Fruit fly (Drosophila melanogaster) whole organism, embryonic: Measurements from ENCODE around the gene CG13315.
A peak's percentile ranks its signal among the peaks of the same experiment; 100 is the strongest.

Experiments
- Atf6 ChIP-seq: fragments of 200-800 bp; sonication (Bioruptor generic); IDR thresholded peaks from 2 replicates; pipeline ENCODE4 v1.3.6; 2022; ENCODE audit warnings: missing biosample characterization, missing genetic modification characterization
- Blimp-1 ChIP-seq: fragments of 200-800 bp; sonication (Bioruptor generic); optimal IDR thresholded peaks from 3 replicates; lab custom pipeline; 2018; ENCODE audit warnings: missing biosample characterization, missing genetic modification characterization, mild to moderate bottlenecking, moderate library complexity, missing genetic modification reagents
- CG10274 ChIP-seq: fragments of 200-800 bp; sonication (Bioruptor generic); optimal IDR thresholded peaks from 3 replicates; lab custom pipeline; 2017; ENCODE audit warnings: missing biosample characterization, mild to moderate bottlenecking, missing genetic modification characterization
- CG11504 ChIP-seq: fragments of 200-800 bp; sonication (Bioruptor generic); optimal IDR thresholded peaks from 3 replicates; lab custom pipeline; 2019; ENCODE audit warnings: missing biosample characterization, mild to moderate bottlenecking, missing genetic modification characterization, moderate library complexity
- CG12299 ChIP-seq: fragments of 200-800 bp; sonication (Bioruptor generic); optimal IDR thresholded peaks from 2 replicates; lab custom pipeline; 2018; ENCODE audit warnings: missing biosample characterization, mild to moderate bottlenecking, missing genetic modification characterization
- CG12659 ChIP-seq: fragments of 200-800 bp; sonication (Bioruptor generic); optimal IDR thresholded peaks from 3 replicates; lab custom pipeline; 2017; ENCODE audit warnings: mild to moderate bottlenecking, missing biosample characterization, missing genetic modification reagents, missing genetic modification characterization
- CG14014 ChIP-seq: fragments of 200-800 bp; sonication (Bioruptor generic); IDR thresholded peaks from 2 replicates; pipeline ENCODE4 v1.3.6; 2022; ENCODE audit warnings: missing biosample characterization, missing genetic modification characterization
- CG14667 ChIP-seq: fragments of 200-800 bp; sonication (Bioruptor generic); IDR thresholded peaks from 2 replicates; pipeline ENCODE4 v1.3.6; 2022; ENCODE audit warnings: missing biosample characterization, missing genetic modification characterization
- CG14710 ChIP-seq: fragments of 200-800 bp; sonication (Bioruptor generic); optimal IDR thresholded peaks from 3 replicates; lab custom pipeline; 2019; ENCODE audit warnings: missing biosample characterization, mild to moderate bottlenecking, missing genetic modification characterization, moderate library complexity
- CG14860 ChIP-seq: fragments of 200-800 bp; sonication (Bioruptor generic); IDR thresholded peaks from 3 replicates; pipeline ENCODE4 v1.3.6; 2022; ENCODE audit warnings: missing biosample characterization, missing genetic modification characterization; ENCODE audit not compliant: partially characterized antibody
- CG1647 ChIP-seq: fragments of 200-800 bp; sonication (Bioruptor generic); optimal IDR thresholded peaks from 3 replicates; lab custom pipeline; 2016; ENCODE audit warnings: missing biosample characterization, missing genetic modification characterization
- CG17361 ChIP-seq: fragments of 200-800 bp; sonication (Bioruptor generic); IDR thresholded peaks from 3 replicates; pipeline ENCODE4 v1.3.6; 2022; ENCODE audit warnings: missing biosample characterization, missing genetic modification characterization
- CG1832 ChIP-seq: fragments of 200-800 bp; sonication (Bioruptor generic); optimal IDR thresholded peaks from 2 replicates; lab custom pipeline; 2017; ENCODE audit warnings: missing biosample characterization, mild to moderate bottlenecking, missing genetic modification characterization, inconsistent platforms
- CG18619 ChIP-seq: fragments of 200-800 bp; sonication (Bioruptor generic); optimal IDR thresholded peaks from 3 replicates; lab custom pipeline; 2017; ENCODE audit warnings: missing biosample characterization, mild to moderate bottlenecking, missing genetic modification characterization
- CG2116 ChIP-seq: fragments of 200-800 bp; sonication (Bioruptor generic); optimal IDR thresholded peaks from 3 replicates; lab custom pipeline; 2018; ENCODE audit warnings: missing biosample characterization, mild to moderate bottlenecking, missing genetic modification characterization
- CG2199 ChIP-seq: fragments of 200-800 bp; sonication (Bioruptor generic); IDR thresholded peaks from 3 replicates; pipeline ENCODE4 v1.3.6; 2022; ENCODE audit warnings: missing biosample characterization, missing genetic modification characterization
- CG30403 ChIP-seq: fragments of 200-800 bp; sonication (Bioruptor generic); optimal IDR thresholded peaks from 3 replicates; lab custom pipeline; 2016; ENCODE audit warnings: missing biosample characterization, missing genetic modification characterization
- CG3065 ChIP-seq: fragments of 200-800 bp; sonication (Bioruptor generic); optimal IDR thresholded peaks from 2 replicates; lab custom pipeline; 2016; ENCODE audit warnings: missing biosample characterization, missing genetic modification characterization
- CG31388 ChIP-seq: fragments of 200-800 bp; sonication (Bioruptor generic); optimal IDR thresholded peaks from 2 replicates; lab custom pipeline; 2016; ENCODE audit warnings: missing biosample characterization, missing genetic modification characterization
- CG4424 ChIP-seq: fragments of 200-800 bp; sonication (Bioruptor generic); optimal IDR thresholded peaks from 3 replicates; lab custom pipeline; 2016; ENCODE audit warnings: missing biosample characterization, missing genetic modification characterization
- CG6791 ChIP-seq: fragments of 200-800 bp; sonication (Bioruptor generic); IDR thresholded peaks from 3 replicates; pipeline ENCODE4 v1.3.6; 2022; ENCODE audit warnings: missing biosample characterization, missing genetic modification characterization; ENCODE audit not compliant: partially characterized antibody
- CG8089 ChIP-seq: fragments of 200-800 bp; sonication (Bioruptor generic); optimal IDR thresholded peaks from 3 replicates; lab custom pipeline; 2016; ENCODE audit warnings: missing biosample characterization, missing genetic modification characterization
- CG9437 ChIP-seq: fragments of 200-800 bp; sonication (Bioruptor generic); optimal IDR thresholded peaks from 2 replicates; lab custom pipeline; 2018; ENCODE audit warnings: missing biosample characterization, mild to moderate bottlenecking, missing genetic modification characterization
- Dfd ChIP-seq, 2 experiments: fragments of >200 bp; optimal IDR thresholded peaks; 2 replicates each; lab custom pipeline; 2017; ENCODE audit warnings: missing biosample characterization in 2 of 2, missing genetic modification characterization in 2 of 2
- Dp ChIP-seq: fragments of 200-800 bp; sonication (Bioruptor generic); optimal IDR thresholded peaks from 2 replicates; lab custom pipeline; 2018; ENCODE audit warnings: missing biosample characterization, mild to moderate bottlenecking, missing genetic modification characterization, moderate library complexity
- Fer2 ChIP-seq: fragments of 200-800 bp; sonication (Bioruptor generic); optimal IDR thresholded peaks from 2 replicates; lab custom pipeline; 2018; ENCODE audit warnings: missing biosample characterization, mild to moderate bottlenecking, missing genetic modification characterization, moderate library complexity
- HLH4C ChIP-seq: fragments of 200-800 bp; sonication (Bioruptor generic); IDR thresholded peaks from 3 replicates; pipeline ENCODE4 v1.3.6; 2022; ENCODE audit warnings: missing biosample characterization, missing genetic modification characterization; ENCODE audit not compliant: partially characterized antibody
- Hmr ChIP-seq: fragments of 200-800 bp; sonication (Bioruptor generic); optimal IDR thresholded peaks from 3 replicates; lab custom pipeline; 2017; ENCODE audit warnings: mild to moderate bottlenecking, missing biosample characterization, missing genetic modification reagents, missing genetic modification characterization
- Lhr ChIP-seq: fragments of 200-800 bp; sonication (Bioruptor generic); optimal IDR thresholded peaks from 3 replicates; lab custom pipeline; 2017; ENCODE audit warnings: mild to moderate bottlenecking, missing biosample characterization, missing genetic modification reagents, missing genetic modification characterization
- Pdp1 ChIP-seq, 2 experiments: fragments of 200-800 bp; sonication (Bioruptor generic); optimal IDR thresholded peaks; 3 replicates each; lab custom pipeline; 2016; ENCODE audit warnings: missing biosample characterization in 2 of 2, missing genetic modification characterization in 2 of 2, mild to moderate bottlenecking in 1 of 2, moderate library complexity in 1 of 2
- Rfx ChIP-seq: fragments of 200-800 bp; sonication (Bioruptor generic); IDR thresholded peaks from 2 replicates; pipeline ENCODE4 v1.3.6; 2022; ENCODE audit warnings: missing biosample characterization, missing genetic modification characterization
- Ssrp ChIP-seq: fragments of 200-800 bp; sonication (Bioruptor generic); optimal IDR thresholded peaks from 2 replicates; lab custom pipeline; 2018; ENCODE audit warnings: missing biosample characterization, mild to moderate bottlenecking, missing genetic modification characterization, moderate library complexity
- Vsx1 ChIP-seq: fragments of 200-800 bp; sonication (Bioruptor generic); optimal IDR thresholded peaks from 2 replicates; lab custom pipeline; 2017; ENCODE audit warnings: missing biosample characterization, mild to moderate bottlenecking, missing genetic modification characterization, missing genetic modification reagents
- ash1 ChIP-seq: fragments of 200-800 bp; sonication (Bioruptor generic); optimal IDR thresholded peaks from 2 replicates; lab custom pipeline; 2018; ENCODE audit warnings: missing biosample characterization, mild to moderate bottlenecking, missing genetic modification characterization
- bcd ChIP-seq: fragments of 200-800 bp; sonication (Bioruptor generic); optimal IDR thresholded peaks from 2 replicates; lab custom pipeline; 2017; ENCODE audit warnings: missing biosample characterization, mild to moderate bottlenecking, missing genetic modification characterization
- dpn ChIP-seq, 2 experiments: fragments of 200-800 bp; sonication (Bioruptor generic); optimal IDR thresholded peaks; 3 replicates each; lab custom pipeline; 2016; ENCODE audit warnings: missing biosample characterization in 2 of 2, missing genetic modification characterization in 2 of 2
- fd3F ChIP-seq: fragments of 200-800 bp; sonication (Bioruptor generic); optimal IDR thresholded peaks from 2 replicates; lab custom pipeline; 2018; ENCODE audit warnings: missing biosample characterization, mild to moderate bottlenecking, missing genetic modification characterization, moderate library complexity
- gcm2 ChIP-seq: fragments of 200-800 bp; sonication (Bioruptor generic); optimal IDR thresholded peaks from 2 replicates; lab custom pipeline; 2016; ENCODE audit warnings: missing biosample characterization, missing genetic modification characterization
- gsb ChIP-seq: fragments of 200-800 bp; sonication (Bioruptor generic); IDR thresholded peaks from 2 replicates; pipeline ENCODE4 v1.3.6; 2022; ENCODE audit warnings: missing biosample characterization, missing genetic modification characterization
- jumu ChIP-seq: fragments of 200-800 bp; sonication (Bioruptor generic); optimal IDR thresholded peaks from 3 replicates; lab custom pipeline; 2016; ENCODE audit warnings: missing biosample characterization, missing genetic modification characterization
- ken ChIP-seq: fragments of 200-800 bp; sonication (Bioruptor generic); IDR thresholded peaks from 3 replicates; pipeline ENCODE4 v1.3.6; 2022; ENCODE audit warnings: missing biosample characterization, missing genetic modification characterization
- nerfin-1 ChIP-seq: fragments of 200-800 bp; sonication (Bioruptor generic); optimal IDR thresholded peaks from 3 replicates; lab custom pipeline; 2019; ENCODE audit warnings: missing biosample characterization, mild to moderate bottlenecking, missing genetic modification characterization, moderate library complexity
- nerfin-2 ChIP-seq: fragments of 200-800 bp; sonication (Bioruptor generic); IDR thresholded peaks from 2 replicates; pipeline ENCODE4 v1.3.6; 2022; ENCODE audit warnings: missing biosample characterization, missing genetic modification characterization; ENCODE audit not compliant: partially characterized antibody
- peb ChIP-seq: fragments of 200-800 bp; sonication (Bioruptor generic); IDR thresholded peaks from 2 replicates; pipeline ENCODE4 v1.3.6; 2022; ENCODE audit warnings: missing biosample characterization, missing genetic modification characterization
- pzg ChIP-seq: fragments of 200-800 bp; sonication (Bioruptor generic); optimal IDR thresholded peaks from 3 replicates; lab custom pipeline; 2018; ENCODE audit warnings: missing biosample characterization, mild to moderate bottlenecking, missing genetic modification characterization, moderate library complexity
- slbo ChIP-seq: fragments of 200-800 bp; sonication (Bioruptor generic); IDR thresholded peaks from 2 replicates; pipeline ENCODE4 v1.3.6; 2022; ENCODE audit warnings: missing biosample characterization, missing genetic modification characterization
- sob ChIP-seq: fragments of 200-800 bp; sonication (Bioruptor generic); IDR thresholded peaks from 2 replicates; pipeline ENCODE4 v1.3.6; 2022; ENCODE audit warnings: missing biosample characterization, missing genetic modification characterization
- tap ChIP-seq: fragments of 200-800 bp; optimal IDR thresholded peaks from 3 replicates; lab custom pipeline; 2019; ENCODE audit warnings: missing biosample characterization, mild to moderate bottlenecking, missing genetic modification characterization, moderate library complexity
- yki ChIP-seq: fragments of >200 bp; optimal IDR thresholded peaks from 3 replicates; lab custom pipeline; 2018
- zfh1 ChIP-seq: fragments of 200-800 bp; sonication (Bioruptor generic); IDR thresholded peaks from 3 replicates; pipeline ENCODE4 v1.3.6; 2022; ENCODE audit warnings: missing biosample characterization, missing genetic modification characterization

CG13315 gene

dm6 chr3L:9134349-9134748 is 37.7 kb downstream of the CG13315 start, which contains the start of the genes bol and Dhpr (continued):
- TF ChIP-seq CG3065: no peak
- peak; percentile 83 for TF ChIP-seq CG9437 (GFP tag; lab: Kevin White, UChicago)
- 0 out of 3 replicates have a peak, but pooled peaks have one; percentile 27 for TF ChIP-seq HLH4C
- 0 out of 3 replicates have a peak, but pooled peaks have one; percentile 40 for TF ChIP-seq CG2199
- no peak for TF ChIP-seq CG1647 (GFP tag; lab: Kevin White, UChicago)
- peak; percentile 3 for TF ChIP-seq bcd
- no peak for TF ChIP-seq CG17361 (GFP tag; lab: Robert Waterston, UW)
- no peak for TF ChIP-seq fd3F (GFP tag; lab: Kevin White, UChicago)
- TF ChIP-seq Lhr (GFP tag; lab: Kevin White, UChicago): peak; percentile 51
- peak; percentile 45 for TF ChIP-seq Hmr (GFP tag; lab: Kevin White, UChicago)
- peak; percentile 2 for TF ChIP-seq nerfin-1 (tag; lab: Kevin White, UChicago)
- no peak for TF ChIP-seq yki (lab: Kevin White, UChicago)
- peak; percentile 36; the same call in 2 of the 3 replicates for TF ChIP-seq ken (GFP tag; lab: Robert Waterston, UW)
- TF ChIP-seq slbo (GFP tag; lab: Robert Waterston, UW): no peak
- peak; percentile 94 for TF ChIP-seq pzg
- no peak for TF ChIP-seq peb (GFP tag; lab: Robert Waterston, UW)
- TF ChIP-seq CG11504 (tag; lab: Kevin White, UChicago): peak; percentile 38
- 0 out of 2 replicates have a peak, but pooled peaks have one; percentile 6 for TF ChIP-seq CG14014 (GFP tag; lab: Robert Waterston, UW)
- TF ChIP-seq CG10274: no peak
- no peak for TF ChIP-seq Ssrp
- peak; percentile 57; the same call in 1 of the 2 replicates for TF ChIP-seq Rfx
- 0 out of 3 replicates have a peak, but pooled peaks have one; percentile 52 for TF ChIP-seq CG6791 (GFP tag; lab: Robert Waterston, UW)
- TF ChIP-seq CG12299 (tag; lab: Kevin White, UChicago): peak; percentile 31
- TF ChIP-seq gcm2 (GFP tag; lab: Kevin White, UChicago): no peak
- no peak for TF ChIP-seq CG31388 (GFP tag; lab: Kevin White, UChicago)
- TF ChIP-seq CG4424: no peak
- peak; percentile 35; the same call in 1 of the 2 replicates for TF ChIP-seq Atf6 (GFP tag; lab: Robert Waterston, UW)
- TF ChIP-seq CG18619 (GFP tag; lab: Kevin White, UChicago): no peak
- TF ChIP-seq Dfd (GFP tag; optimal IDR thresholded peaks at IDR 0.05; lab: Kevin White, UChicago): no peak
- peak; percentile 44; the same call in 1 of the 2 replicates for TF ChIP-seq sob (GFP tag; lab: Robert Waterston, UW)
- no peak for TF ChIP-seq CG14667 (GFP tag; lab: Robert Waterston, UW)
- no peak for TF ChIP-seq jumu (GFP tag; lab: Kevin White, UChicago)
- TF ChIP-seq zfh1 (GFP tag; lab: Robert Waterston, UW): peak; percentile 4; the same call in 1 of the 3 replicates
- TF ChIP-seq CG30403 (GFP tag; lab: Kevin White, UChicago): peak; percentile 7
- TF ChIP-seq Dp: peak; percentile 62
- TF ChIP-seq tap (tag; lab: Kevin White, UChicago): no peak
- no peak for TF ChIP-seq Vsx1 (GFP tag; lab: Kevin White, UChicago)
- TF ChIP-seq CG8089 (GFP tag; lab: Kevin White, UChicago): no peak
- peak in 1 of 2 experiments; percentile 44 for TF ChIP-seq Pdp1 (GFP tag; optimal IDR thresholded peaks at IDR 0.05; lab: Kevin White, UChicago)
- TF ChIP-seq CG2116 (GFP tag; lab: Kevin White, UChicago): peak; percentile 15
- TF ChIP-seq Fer2 (tag; lab: Kevin White, UChicago): no peak
- TF ChIP-seq CG14710 (tag; lab: Kevin White, UChicago): peak; percentile 44
- TF ChIP-seq Blimp-1 (GFP tag; lab: Kevin White, UChicago): peak; percentile 66
- no peak for TF ChIP-seq ash1
- peak in 1 of 2 experiments; percentile 3 for TF ChIP-seq dpn (GFP tag; optimal IDR thresholded peaks at IDR 0.05; lab: Kevin White, UChicago)
- TF ChIP-seq CG12659 (GFP tag; lab: Kevin White, UChicago): peak; percentile 85
- TF ChIP-seq gsb (GFP tag; lab: Robert Waterston, UW): no peak
- no peak for TF ChIP-seq nerfin-2 (GFP tag; lab: Robert Waterston, UW)
- TF ChIP-seq CG1832 (GFP tag; lab: Kevin White, UChicago): peak; percentile 67
- TF ChIP-seq CG14860 (GFP tag; lab: Robert Waterston, UW): no peak
